Fruit fly (Drosophila melanogaster): ENCODE data around the gene CG7778.

Gene CG7778

DNA sequence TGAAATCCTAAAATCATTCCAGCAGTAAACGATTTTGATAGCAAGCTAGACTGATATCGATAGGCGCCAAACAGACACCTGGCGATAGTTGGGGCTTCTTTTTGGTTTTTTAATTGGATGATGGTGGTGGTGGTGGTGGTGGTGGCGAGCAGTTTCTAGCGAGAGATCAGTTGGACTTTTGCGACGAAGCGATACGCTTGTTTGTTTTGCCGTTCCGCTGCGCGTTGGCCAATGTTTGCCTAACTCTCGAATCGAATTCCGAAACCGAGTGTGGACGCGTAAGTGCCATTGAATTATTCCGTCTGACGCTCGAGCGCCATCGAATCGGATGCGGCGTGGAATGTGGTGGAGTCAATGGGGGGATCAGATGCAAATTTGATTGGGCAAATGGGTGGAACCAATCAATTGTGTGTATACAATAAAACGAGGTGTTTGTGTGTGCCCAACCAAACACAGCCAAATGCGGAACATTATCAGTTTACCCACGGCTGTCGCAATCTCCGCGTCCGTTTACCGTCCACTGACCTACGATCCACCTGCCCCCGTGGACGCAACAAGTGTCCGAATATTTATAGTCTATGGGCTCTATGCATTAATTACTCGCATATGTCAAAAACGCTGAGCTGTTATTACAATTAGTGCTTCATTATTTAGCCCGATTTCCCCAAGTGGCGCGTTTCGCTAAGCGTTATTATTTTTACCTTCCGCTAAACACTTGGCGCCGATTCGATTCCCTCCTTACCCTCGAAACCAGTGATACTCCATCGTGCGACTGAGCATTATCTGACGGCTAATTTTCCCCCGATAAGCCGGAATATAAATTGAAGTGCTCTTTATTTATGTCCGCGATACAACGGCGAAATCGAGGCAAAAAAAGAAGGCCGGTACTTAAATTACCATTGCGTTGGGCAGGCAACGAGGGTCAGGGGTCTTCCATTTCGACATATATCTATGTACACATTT lies 24.2 kb downstream of the CG7778 start, which contains the start of gene CG17292:
CG17292 (plus strand) TSS at position 91 of the 963 bp plus-strand sequence.
- TF ChIP-seq topi (GFP tag; optimal IDR thresholded peaks at IDR 0.05) (peak; percentile 6), salr (GFP tag; optimal IDR thresholded peaks at IDR 0.05) (no peak), fd85E (GFP tag; optimal IDR thresholded peaks at IDR 0.05) (no peak), CG6808 (GFP tag; optimal IDR thresholded peaks at IDR 0.05) (no peak), Gug (GFP tag; IDR thresholded peaks at IDR 0.05) (no peak), dac (GFP tag; optimal IDR thresholded peaks at IDR 0.05) (no peak), CG4318 (GFP tag; optimal IDR thresholded peaks at IDR 0.05) (no peak), Sox15 (GFP tag; optimal IDR thresholded peaks at IDR 0.05) (no peak), CG11902 (GFP tag; optimal IDR thresholded peaks at IDR 0.05) (no peak), eg (GFP tag; IDR thresholded peaks at IDR 0.05) (peak; percentile 71; the same call in 2 of the 3 replicates), CG6792 (GFP tag; optimal IDR thresholded peaks at IDR 0.05) (peak; percentile 13), CG1621 (tag; optimal IDR thresholded peaks at IDR 0.05) (peak; percentile 47), Lpt (GFP tag; optimal IDR thresholded peaks at IDR 0.05) (peak; percentile 38), CG6163 (GFP tag; IDR thresholded peaks at IDR 0.05) (peak; percentile 47; the same call in 1 of the 3 replicates), svp (GFP tag) (peak; percentile 96), CG31627 (GFP tag; optimal IDR thresholded peaks at IDR 0.05) (no peak), CG8632 (GFP tag; optimal IDR thresholded peaks at IDR 0.05) (no peak), cyc (GFP tag; optimal IDR thresholded peaks at IDR 0.05) (no peak), CG3032 (tag; optimal IDR thresholded peaks at IDR 0.05) (peak; percentile 21), Smox (GFP tag; optimal IDR thresholded peaks at IDR 0.05) (no peak), CG15336 (GFP tag; IDR thresholded peaks at IDR 0.05) (peak; percentile 43; the same call in 1 of the 2 replicates), CG6854 (GFP tag; optimal IDR thresholded peaks at IDR 0.05) (no peak), esn (GFP tag; optimal IDR thresholded peaks at IDR 0.05) (no peak), fkh (GFP tag; optimal IDR thresholded peaks at IDR 0.05) (peak; percentile 90), Eip78C (GFP tag) (peak; percentile 58), CG10631 (GFP tag; optimal IDR thresholded peaks at IDR 0.05) (no peak), Sox102F (GFP tag; optimal IDR thresholded peaks at IDR 0.05) (no peak), CG3919 (GFP tag; optimal IDR thresholded peaks at IDR 0.05) (no peak), CG16779 (tag; optimal IDR thresholded peaks at IDR 0.05) (peak; percentile 46), achi (GFP tag; optimal IDR thresholded peaks at IDR 0.05) (peak; percentile 35), Sox14 (GFP tag; optimal IDR thresholded peaks at IDR 0.05) (no peak), Blimp-1 (GFP tag; optimal IDR thresholded peaks at IDR 0.05) (no peak), CG11762 (GFP tag; optimal IDR thresholded peaks at IDR 0.05; ENCODE audit: insufficient read depth) (no peak), lz (GFP tag; optimal IDR thresholded peaks at IDR 0.05) (no peak), CG10669 (GFP tag; optimal IDR thresholded peaks at IDR 0.05) (no peak), acj6 (GFP tag; optimal IDR thresholded peaks at IDR 0.05) (no peak), dsx (GFP tag; optimal IDR thresholded peaks at IDR 0.05; ENCODE audit: poor library complexity, severe bottlenecking) (no peak), CG9139 (GFP tag; optimal IDR thresholded peaks at IDR 0.05) (no peak), spab (GFP tag; optimal IDR thresholded peaks at IDR 0.05) (no peak), CG7368 (GFP tag; optimal IDR thresholded peaks at IDR 0.05) (no peak), pdm3 (GFP tag; optimal IDR thresholded peaks at IDR 0.05) (no peak), Met (GFP tag; optimal IDR thresholded peaks at IDR 0.05) (peak; percentile 9), Hr39 (GFP tag; optimal IDR thresholded peaks at IDR 0.05) (no peak), Eip75B (GFP tag; optimal IDR thresholded peaks at IDR 0.05) (no peak), fd59A (GFP tag; optimal IDR thresholded peaks at IDR 0.05) (no peak), ss (GFP tag; optimal IDR thresholded peaks at IDR 0.05) (no peak), CG11294 (GFP tag; IDR thresholded peaks at IDR 0.05) (no peak), CG8319 (GFP tag; optimal IDR thresholded peaks at IDR 0.05) (no peak), CG34406 (GFP tag; optimal IDR thresholded peaks at IDR 0.05) (no peak), CG6276 (GFP tag; optimal IDR thresholded peaks at IDR 0.05) (peak; percentile 16)

Data from whole organism, prepupa.